Fruit fly (Drosophila melanogaster): ENCODE data around the gene CG2004.

CG2004 gene

dm6 chrX:8730306-8730705 is 15.6 kb upstream of the CG2004 start (continued):
- peak; percentile 17 for TF ChIP-seq Meics (GFP tag; optimal IDR thresholded peaks at IDR 0.05)
- TF ChIP-seq Nf-YC (tag; optimal IDR thresholded peaks at IDR 0.05): no peak
- no peak for TF ChIP-seq btn (GFP tag; optimal IDR thresholded peaks at IDR 0.05)
- TF ChIP-seq CG13894 (tag; optimal IDR thresholded peaks at IDR 0.05): no peak
- no peak for TF ChIP-seq CG13296 (GFP tag; optimal IDR thresholded peaks at IDR 0.05)
- TF ChIP-seq E2f1 (GFP tag; IDR thresholded peaks at IDR 0.05): no peak
- no peak for TF ChIP-seq CG43689 (GFP tag; IDR thresholded peaks at IDR 0.05)
- TF ChIP-seq CG7839 (tag; optimal IDR thresholded peaks at IDR 0.05): peak; percentile 32
- TF ChIP-seq Dfd (GFP tag; optimal IDR thresholded peaks at IDR 0.05): no peak
- TF ChIP-seq disco-r (GFP tag; optimal IDR thresholded peaks at IDR 0.05): no peak
- no peak for TF ChIP-seq fu2 (GFP tag; optimal IDR thresholded peaks at IDR 0.05)
- no peak for TF ChIP-seq CG34422 (GFP tag; IDR thresholded peaks at IDR 0.05)
- TF ChIP-seq toy (GFP tag; IDR thresholded peaks at IDR 0.05): no peak
- TF ChIP-seq CG15479 (GFP tag; optimal IDR thresholded peaks at IDR 0.05): no peak
- TF ChIP-seq croc (GFP tag; conservative IDR thresholded peaks at IDR 0.05): no peak
- TF ChIP-seq Hmr (GFP tag; optimal IDR thresholded peaks at IDR 0.05): peak; percentile 21
- no peak for TF ChIP-seq CG4730 (GFP tag; IDR thresholded peaks at IDR 0.05)
- TF ChIP-seq bowl (GFP tag; IDR thresholded peaks at IDR 0.05): no peak
- TF ChIP-seq CG3838 (GFP tag; optimal IDR thresholded peaks at IDR 0.05): no peak
- no peak for TF ChIP-seq CG17912 (GFP tag; optimal IDR thresholded peaks at IDR 0.05)
- no peak for TF ChIP-seq CG3281 (GFP tag; optimal IDR thresholded peaks at IDR 0.05)
- no peak for TF ChIP-seq CG15601 (tag; optimal IDR thresholded peaks at IDR 0.05)
- 0 out of 3 replicates have a peak, but pooled peaks have one; percentile 23 for TF ChIP-seq Dbx (GFP tag; IDR thresholded peaks at IDR 0.05)
- no peak for TF ChIP-seq usp (GFP tag; optimal IDR thresholded peaks at IDR 0.05)
- TF ChIP-seq CG1603 (tag; optimal IDR thresholded peaks at IDR 0.05): peak; percentile 41
- no peak for TF ChIP-seq sug (tag; optimal IDR thresholded peaks at IDR 0.05)
- TF ChIP-seq tap (tag; optimal IDR thresholded peaks at IDR 0.05): no peak
- peak; percentile 6; the same call in 1 of the 2 replicates for TF ChIP-seq CG32532 (GFP tag; IDR thresholded peaks at IDR 0.05)
- peak; percentile 68 for TF ChIP-seq sens (GFP tag)
- no peak for TF ChIP-seq CG17361 (GFP tag; IDR thresholded peaks at IDR 0.05)
- TF ChIP-seq CG16815 (GFP tag; optimal IDR thresholded peaks at IDR 0.05): no peak
- no peak for TF ChIP-seq p53 (GFP tag; optimal IDR thresholded peaks at IDR 0.05)
- no peak for TF ChIP-seq CG7372 (GFP tag; IDR thresholded peaks at IDR 0.05)
- no peak for TF ChIP-seq CG31441 (GFP tag; IDR thresholded peaks at IDR 0.05)
- no peak for TF ChIP-seq Opbp (GFP tag; IDR thresholded peaks at IDR 0.05; ENCODE audit: partially characterized antibody)
- no peak for TF ChIP-seq Bgb (GFP tag; IDR thresholded peaks at IDR 0.05; ENCODE audit: partially characterized antibody)
- no peak for TF ChIP-seq oc (tag; optimal IDR thresholded peaks at IDR 0.05)
- no peak for TF ChIP-seq Tbp (GFP tag; optimal IDR thresholded peaks at IDR 0.05)
- peak; percentile 12; the same call in 1 of the 2 replicates for TF ChIP-seq Ada2b (GFP tag; IDR thresholded peaks at IDR 0.05)
- TF ChIP-seq Poxn (GFP tag; IDR thresholded peaks at IDR 0.05): no peak
- no peak for TF ChIP-seq hkb (optimal IDR thresholded peaks at IDR 0.05)
- peak; percentile 26; the same call in 1 of the 2 replicates for TF ChIP-seq hkb (GFP tag; IDR thresholded peaks at IDR 0.05)
- no peak for TF ChIP-seq CG16779 (GFP tag; IDR thresholded peaks at IDR 0.05)
- TF ChIP-seq h (optimal IDR thresholded peaks at IDR 0.05): no peak
- no peak for TF ChIP-seq CG17568 (GFP tag; optimal IDR thresholded peaks at IDR 0.05)
- TF ChIP-seq bigmax (GFP tag; optimal IDR thresholded peaks at IDR 0.05): no peak
- TF ChIP-seq ci (GFP tag; IDR thresholded peaks at IDR 0.05): peak; percentile 30; the same call in 1 of the 3 replicates
- no peak for TF ChIP-seq HHEX (GFP tag; optimal IDR thresholded peaks at IDR 0.05)
- peak; percentile 14 for TF ChIP-seq caup (GFP tag; optimal IDR thresholded peaks at IDR 0.05; ENCODE audit: severe bottlenecking)
- TF ChIP-seq CG13123 (GFP tag; optimal IDR thresholded peaks at IDR 0.05): no peak
- TF ChIP-seq CG15011 (GFP tag; optimal IDR thresholded peaks at IDR 0.05): no peak
- peak; percentile 5 for TF ChIP-seq CG6813 (GFP tag; optimal IDR thresholded peaks at IDR 0.05)
- no peak for TF ChIP-seq lilli (GFP tag; optimal IDR thresholded peaks at IDR 0.05)

All from whole organism, embryonic.